Worm (Caenorhabditis elegans): Measurements from ENCODE around the gene rpl-39.

ce11 chrV:7747132-7747531 lies 28.7 kb downstream of the rpl-39 start:
- TF ChIP-seq sptf-1 (tag; optimal IDR thresholded peaks at IDR 0.05) (no peak), nhr-12 (tag; optimal IDR thresholded peaks at IDR 0.05) (no peak), hlh-1 (tag; optimal IDR thresholded peaks at IDR 0.05) (no peak)
